Worm (Caenorhabditis elegans) whole organism, mixed stage, embryonic: ENCODE results near the gene mak-1.

ENCODE experiments used
- M03D4.4 ChIP-seq: sonication (generic microtip); optimal IDR thresholded peaks from 2 replicates; lab custom pipeline; 2017; ENCODE audit warnings: mild to moderate bottlenecking, missing genetic modification characterization, missing compliant biosample characterization
- bed-3 ChIP-seq: fragments of 200-800 bp; sonication (Bioruptor generic); optimal IDR thresholded peaks from 3 replicates; lab custom pipeline; 2018; ENCODE audit warnings: mild to moderate bottlenecking, missing genetic modification characterization, moderate library complexity, missing compliant biosample characterization
- blmp-1 ChIP-seq: fragments of 150-350 bp; optimal IDR thresholded peaks from 2 replicates; lab custom pipeline; 2014; ENCODE audit warnings: missing biosample characterization, missing genetic modification characterization
- ceh-39 ChIP-seq: fragments of 150-350 bp; optimal IDR thresholded peaks from 2 replicates; lab custom pipeline; 2014; ENCODE audit warnings: missing biosample characterization, missing genetic modification characterization
- ceh-43 ChIP-seq: fragments of 200-800 bp; sonication (Bioruptor generic); optimal IDR thresholded peaks from 2 replicates; lab custom pipeline; 2018; ENCODE audit warnings: mild to moderate bottlenecking, missing genetic modification characterization, moderate library complexity, missing compliant biosample characterization
- ceh-83 ChIP-seq: fragments of 200-800 bp; sonication (Bioruptor generic); optimal IDR thresholded peaks from 2 replicates; lab custom pipeline; 2018; ENCODE audit warnings: mild to moderate bottlenecking, missing genetic modification characterization, missing compliant biosample characterization
- ces-1 ChIP-seq: fragments of 150-350 bp; optimal IDR thresholded peaks from 2 replicates; lab custom pipeline; 2014; ENCODE audit warnings: missing biosample characterization, missing genetic modification reagents, missing genetic modification characterization
- cnd-1 ChIP-seq: fragments of 200-800 bp; sonication (Bioruptor generic); optimal IDR thresholded peaks from 2 replicates; lab custom pipeline; 2018; ENCODE audit warnings: mild to moderate bottlenecking, missing genetic modification characterization, missing compliant biosample characterization
- ham-2 ChIP-seq: fragments of 200-800 bp; sonication (Bioruptor generic); optimal IDR thresholded peaks from 2 replicates; lab custom pipeline; 2018; ENCODE audit warnings: mild to moderate bottlenecking, missing genetic modification characterization, missing compliant biosample characterization
- hlh-1 ChIP-seq: fragments of 150-350 bp; optimal IDR thresholded peaks from 2 replicates; lab custom pipeline; 2014; ENCODE audit warnings: missing biosample characterization, missing genetic modification reagents, missing genetic modification characterization
- lin-13 ChIP-seq: fragments of 150-350 bp; optimal IDR thresholded peaks from 2 replicates; lab custom pipeline; 2014; ENCODE audit warnings: missing biosample characterization, missing genetic modification characterization
- lin-32 ChIP-seq: fragments of 200-800 bp; sonication (Bioruptor generic); optimal IDR thresholded peaks from 2 replicates; lab custom pipeline; 2018; ENCODE audit warnings: mild to moderate bottlenecking, missing genetic modification characterization, missing compliant biosample characterization
- lsy-2 ChIP-seq: fragments of 150-350 bp; optimal IDR thresholded peaks from 2 replicates; lab custom pipeline; 2014; ENCODE audit warnings: missing biosample characterization, missing genetic modification characterization
- mab-5 ChIP-seq: fragments of 150-350 bp; optimal IDR thresholded peaks from 2 replicates; lab custom pipeline; 2014; ENCODE audit warnings: missing biosample characterization, missing genetic modification characterization
- mep-1 ChIP-seq: fragments of 150-350 bp; optimal IDR thresholded peaks from 2 replicates; lab custom pipeline; 2017; ENCODE audit warnings: missing biosample characterization, missing genetic modification reagents, missing genetic modification characterization, inconsistent platforms
- nhr-2 ChIP-seq: fragments of 150-350 bp; optimal IDR thresholded peaks from 2 replicates; lab custom pipeline; 2014; ENCODE audit warnings: missing biosample characterization, missing genetic modification characterization
- nhr-237 ChIP-seq: fragments of 150-350 bp; optimal IDR thresholded peaks from 2 replicates; lab custom pipeline; 2014; ENCODE audit warnings: missing biosample characterization, missing genetic modification characterization
- nhr-28 ChIP-seq: fragments of 150-350 bp; optimal IDR thresholded peaks from 2 replicates; lab custom pipeline; 2014; ENCODE audit warnings: missing biosample characterization, missing genetic modification characterization
- nhr-76 ChIP-seq: sonication (generic microtip); optimal IDR thresholded peaks from 2 replicates; lab custom pipeline; 2017; ENCODE audit warnings: missing biosample characterization, missing genetic modification characterization
- pha-4 ChIP-seq: fragments of 150-350 bp; optimal IDR thresholded peaks from 2 replicates; lab custom pipeline; 2018; ENCODE audit warnings: missing biosample characterization, missing genetic modification reagents, missing genetic modification characterization
- sem-2 ChIP-seq: fragments of 200-800 bp; sonication (Bioruptor generic); optimal IDR thresholded peaks from 2 replicates; lab custom pipeline; 2018; ENCODE audit warnings: mild to moderate bottlenecking, missing genetic modification characterization, missing compliant biosample characterization
- snpc-4 ChIP-seq: fragments of 150-350 bp; optimal IDR thresholded peaks from 2 replicates; lab custom pipeline; 2014; ENCODE audit warnings: missing biosample characterization, missing genetic modification characterization
- sptf-1 ChIP-seq: sonication (generic microtip); optimal IDR thresholded peaks from 2 replicates; lab custom pipeline; 2017; ENCODE audit warnings: mild to moderate bottlenecking, missing genetic modification characterization, moderate library complexity, missing compliant biosample characterization
- tbx-8 ChIP-seq: fragments of 200-800 bp; sonication (Bioruptor generic); optimal IDR thresholded peaks from 2 replicates; lab custom pipeline; 2018; ENCODE audit warnings: mild to moderate bottlenecking, missing genetic modification characterization, moderate library complexity, missing compliant biosample characterization
- unc-120 ChIP-seq: sonication (generic microtip); optimal IDR thresholded peaks from 2 replicates; lab custom pipeline; 2017; ENCODE audit warnings: missing genetic modification characterization, missing compliant biosample characterization; ENCODE audit not compliant: poor library complexity, severe bottlenecking
- unc-39 ChIP-seq: fragments of 150-350 bp; optimal IDR thresholded peaks from 2 replicates; lab custom pipeline; 2014; ENCODE audit warnings: missing biosample characterization, missing genetic modification characterization
- unc-62 ChIP-seq: fragments of 150-350 bp; optimal IDR thresholded peaks from 2 replicates; lab custom pipeline; 2014; ENCODE audit warnings: missing biosample characterization, missing genetic modification reagents, missing genetic modification characterization
- zip-8 ChIP-seq: fragments of 150-350 bp; optimal IDR thresholded peaks from 2 replicates; lab custom pipeline; 2014; ENCODE audit warnings: missing biosample characterization, missing genetic modification characterization

The mak-1 gene

ce11 chrII:8730281-8730680 lies 13.6 kb upstream of the mak-1 start:
- TF ChIP-seq nhr-2: no peak
- TF ChIP-seq hlh-1: no peak
- TF ChIP-seq ceh-39: no peak
- no peak for TF ChIP-seq unc-39 (tag; lab: Kevin White, UChicago)
- TF ChIP-seq lin-32 (GFP tag; lab: Kevin White, UChicago): no peak

DNA sequence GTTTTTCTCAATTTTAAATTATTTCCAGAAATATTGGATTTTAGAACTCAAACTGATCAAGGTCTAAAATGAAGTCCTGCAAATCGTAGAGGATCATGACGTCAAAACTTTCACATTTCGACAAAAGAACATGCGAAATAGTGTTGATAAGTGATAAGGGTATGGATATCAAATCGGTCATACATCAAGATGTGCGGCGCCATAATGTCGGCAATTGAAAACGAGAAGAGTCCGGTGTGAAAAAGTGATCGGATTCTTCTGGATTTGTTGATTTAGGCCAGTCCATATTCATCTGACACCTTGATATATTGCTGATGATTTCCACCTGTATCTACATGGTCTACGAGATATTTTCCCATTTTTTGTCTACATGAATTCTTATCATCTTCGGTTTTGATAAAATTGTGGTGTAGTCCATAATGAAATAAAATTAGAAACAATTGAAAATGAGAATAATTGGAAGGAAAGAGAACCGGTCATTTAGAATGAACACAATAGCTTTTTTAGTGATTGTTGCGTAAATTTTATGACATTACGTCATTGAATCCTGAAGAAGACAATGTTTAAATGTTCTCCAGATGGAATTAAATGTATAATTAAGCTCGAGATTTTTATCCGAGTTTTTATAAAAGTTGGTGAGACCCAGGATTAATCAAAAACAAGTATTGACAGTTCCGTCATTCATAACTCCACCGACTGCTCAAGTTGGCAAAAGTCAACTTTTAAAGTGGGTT lies 12.7 kb upstream of the mak-1 start:
- TF ChIP-seq zip-8 (tag; lab: Kevin White, UChicago) (peak; percentile 83), pha-4 (tag; lab: Kevin White, UChicago) (peak; percentile 86), nhr-76 (tag; lab: Kevin White, UChicago) (no peak)

DNA sequence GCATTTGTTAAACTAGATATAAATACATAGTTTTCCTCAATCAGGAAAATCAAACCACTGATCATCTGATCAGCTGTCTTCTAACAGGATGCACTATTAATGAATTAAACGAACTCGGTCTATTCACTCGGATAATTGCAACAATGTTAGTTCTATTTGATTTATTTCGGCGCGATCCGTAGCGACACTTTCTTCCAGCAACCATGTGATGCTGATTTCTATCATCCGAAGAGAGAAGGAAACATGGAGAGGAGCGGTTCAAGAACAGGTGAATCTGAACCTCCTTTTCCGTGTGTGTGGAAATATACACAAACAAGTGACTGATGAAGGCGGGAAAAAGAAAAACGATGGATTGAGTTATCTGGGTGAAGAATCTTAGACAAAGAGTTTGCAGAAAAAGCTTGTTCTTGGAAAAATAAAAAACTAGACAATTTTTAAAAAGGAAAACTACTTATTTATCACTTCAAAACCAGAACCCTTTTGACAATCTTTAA lies 12.1 kb upstream of the mak-1 start:
- TF ChIP-seq nhr-2: no peak
- peak; percentile 96 for TF ChIP-seq pha-4 (tag; lab: Kevin White, UChicago)

- TF ChIP-seq pha-4 (tag; lab: Kevin White, UChicago) (peak; percentile 96), lsy-2 (no peak)
Observed at ce11 chrII:8732339-8733100, 11.4 kb upstream of the mak-1 start, which contains the start of gene rol-6. rol-6 (plus strand) TSS chrII:8733050.

DNA sequence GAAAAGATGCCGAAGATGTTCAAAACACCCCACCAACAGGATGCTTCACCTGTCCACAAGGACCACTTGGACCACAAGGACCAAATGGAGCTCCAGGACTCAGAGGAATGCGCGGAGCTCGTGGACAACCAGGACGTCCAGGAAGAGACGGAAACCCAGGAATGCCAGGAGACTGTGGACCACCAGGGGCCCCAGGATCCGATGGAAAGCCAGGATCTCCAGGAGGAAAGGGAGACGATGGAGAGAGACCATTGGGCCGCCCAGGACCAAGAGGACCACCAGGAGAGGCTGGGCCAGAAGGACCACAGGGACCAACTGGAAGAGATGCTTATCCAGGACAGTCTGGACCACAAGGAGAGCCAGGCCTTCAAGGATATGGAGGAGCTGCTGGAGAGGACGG lies 10.2 kb upstream of the mak-1 start:
- TF ChIP-seq ham-2 (GFP tag; lab: Kevin White, UChicago) (no peak), pha-4 (tag; lab: Kevin White, UChicago) (peak; percentile 44), blmp-1 (no peak)

ce11 chrII:8737456-8737855 lies 6.4 kb upstream of the mak-1 start, which contains the start of gene idpb-4:
idpb-4 (minus strand) TSS chrII:8737556.
- no peak for TF ChIP-seq mab-5
- peak; percentile 72 for TF ChIP-seq zip-8 (tag; lab: Kevin White, UChicago)
- TF ChIP-seq nhr-28: no peak
- TF ChIP-seq unc-120 (tag; lab: Kevin White, UChicago): no peak
- no peak for TF ChIP-seq pha-4 (tag; lab: Kevin White, UChicago)
- TF ChIP-seq ceh-39: no peak

DNA sequence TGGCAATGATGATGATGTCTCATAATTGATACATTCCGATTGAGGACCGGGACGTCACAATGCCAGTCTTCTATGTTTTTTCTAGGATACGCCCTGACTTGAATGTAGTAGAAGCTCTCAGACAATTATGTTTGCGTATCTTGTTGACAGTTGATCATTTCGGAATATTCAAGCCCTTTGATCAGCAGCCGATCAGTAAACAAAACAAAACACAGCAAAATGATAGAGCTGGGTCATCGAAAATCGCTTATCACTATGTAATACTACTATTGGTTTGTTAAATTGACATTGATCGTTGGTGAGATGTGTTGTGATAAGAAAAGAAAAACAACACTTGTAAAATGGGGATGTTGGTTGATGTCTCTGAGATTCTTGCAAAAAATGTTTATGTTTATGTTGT lies 5.6 kb upstream of the mak-1 start:
- no peak for TF ChIP-seq ceh-39
- no peak for TF ChIP-seq lsy-2
- no peak for TF ChIP-seq nhr-28
- TF ChIP-seq mep-1 (tag; lab: Kevin White, UChicago): no peak
- TF ChIP-seq lin-13 (tag; lab: Kevin White, UChicago): no peak

DNA sequence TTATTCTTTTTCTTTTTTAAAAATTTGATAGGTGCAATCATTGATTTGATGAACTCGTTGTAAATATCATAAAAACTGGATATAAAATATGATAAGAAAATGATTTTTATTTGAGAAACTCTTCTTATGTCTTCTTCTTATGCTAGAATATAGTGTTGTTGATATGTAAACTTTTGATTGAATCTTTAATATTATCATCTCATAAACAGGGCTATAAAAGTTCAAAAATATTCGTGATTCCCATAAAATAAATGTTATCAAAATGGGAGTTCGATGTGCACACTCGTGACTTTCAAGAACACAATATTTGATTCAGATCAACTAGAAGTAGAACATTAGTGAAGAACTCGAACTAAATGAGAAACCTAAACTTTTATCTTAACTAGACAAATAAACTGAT lies 4.9 kb upstream of the mak-1 start:
- TF ChIP-seq ceh-43 (GFP tag; lab: Kevin White, UChicago): no peak
- no peak for TF ChIP-seq tbx-8
- TF ChIP-seq ceh-83 (GFP tag; lab: Kevin White, UChicago): no peak
- TF ChIP-seq nhr-76 (tag; lab: Kevin White, UChicago): no peak
- TF ChIP-seq unc-62 (GFP tag; lab: Kevin White, UChicago): no peak
- TF ChIP-seq pha-4 (tag; lab: Kevin White, UChicago): no peak
- no peak for TF ChIP-seq M03D4.4 (tag; lab: Kevin White, UChicago)
- TF ChIP-seq snpc-4 (tag; lab: Kevin White, UChicago): no peak
- no peak for TF ChIP-seq hlh-1
- TF ChIP-seq sptf-1: no peak
- TF ChIP-seq unc-120 (tag; lab: Kevin White, UChicago): no peak
- TF ChIP-seq sem-2 (GFP tag; lab: Kevin White, UChicago): no peak
- TF ChIP-seq lsy-2: no peak
- no peak for TF ChIP-seq lin-32 (GFP tag; lab: Kevin White, UChicago)
- TF ChIP-seq lin-13 (tag; lab: Kevin White, UChicago): no peak
- TF ChIP-seq bed-3 (GFP tag; lab: Kevin White, UChicago): no peak
- no peak for TF ChIP-seq ces-1 (GFP tag; lab: Kevin White, UChicago)
- TF ChIP-seq unc-39 (tag; lab: Kevin White, UChicago): no peak
- no peak for TF ChIP-seq nhr-237 (tag; lab: Kevin White, UChicago)
- no peak for TF ChIP-seq cnd-1
